Worm (Caenorhabditis elegans): Measurements from ENCODE around the gene F45F2.11.

Gene F45F2.11

DNA sequence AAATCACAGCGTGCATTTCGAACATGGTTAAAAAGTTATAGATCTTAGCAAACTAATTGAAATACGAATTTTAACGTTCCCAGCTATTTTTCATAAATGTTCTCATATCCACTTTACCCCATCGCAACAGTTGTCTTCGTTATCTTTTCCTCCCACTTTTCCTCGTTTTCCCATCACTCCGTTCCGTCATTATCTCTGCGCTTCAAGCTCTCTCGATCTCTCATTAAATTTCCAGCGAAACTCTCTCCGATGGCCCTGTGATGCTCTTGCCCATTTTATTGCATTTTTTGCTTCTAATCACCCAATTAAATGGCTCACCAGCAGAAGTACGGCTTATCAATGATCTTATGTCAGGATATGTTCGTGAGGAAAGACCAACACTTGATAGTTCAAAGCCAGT lies 31.8 kb upstream of the F45F2.11 start, which contains the start of gene acr-15:
Gene acr-15 (plus strand): TSS at position 236 of the 400 bp plus-strand sequence.
- peak; percentile 46 for TF ChIP-seq rnt-1 (tag; optimal IDR thresholded peaks at IDR 0.05)
- peak; percentile 1 for TF ChIP-seq lin-14 (GFP tag; optimal IDR thresholded peaks at IDR 0.05)
- TF ChIP-seq mdl-1 (tag; optimal IDR thresholded peaks at IDR 0.05) = no peak
- TF ChIP-seq ceh-90 (tag; optimal IDR thresholded peaks at IDR 0.05) = no peak
- no peak for TF ChIP-seq efl-1 (optimal IDR thresholded peaks at IDR 0.05)
- peak in 1 of 2 experiments; percentile 78 for TF ChIP-seq efl-1 (GFP tag; optimal IDR thresholded peaks at IDR 0.05 in 1 of 2)

DNA sequence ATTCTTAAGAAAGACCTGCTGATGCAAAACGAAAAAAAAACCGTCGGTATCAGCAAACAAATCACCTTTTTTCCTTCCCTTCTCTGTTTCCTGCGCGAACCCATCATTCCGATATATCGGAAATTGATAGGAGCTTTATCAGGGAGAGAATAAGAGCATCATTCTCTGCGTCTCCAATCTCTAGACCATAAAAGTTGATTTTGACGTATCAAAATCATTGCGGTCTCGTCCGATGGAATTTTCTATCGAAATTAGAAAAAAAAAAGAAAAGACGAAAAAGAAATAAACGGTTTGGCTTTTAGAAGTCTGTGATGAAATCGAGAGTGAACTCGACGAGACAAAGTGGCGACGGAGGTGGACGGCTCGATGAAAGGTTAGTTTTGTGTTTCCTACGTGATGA lies 28.3 kb upstream of the F45F2.11 start, which contains the start of gene stdh-4:
Gene stdh-4 (plus strand): TSS at position 301 of the 400 bp plus-strand sequence.
- TF ChIP-seq hlh-4 (tag; optimal IDR thresholded peaks at IDR 0.05) (no peak), nhr-77 (tag; optimal IDR thresholded peaks at IDR 0.05) (peak; percentile 11), tbx-2 (tag; optimal IDR thresholded peaks at IDR 0.05) (peak; percentile 0)

DNA sequence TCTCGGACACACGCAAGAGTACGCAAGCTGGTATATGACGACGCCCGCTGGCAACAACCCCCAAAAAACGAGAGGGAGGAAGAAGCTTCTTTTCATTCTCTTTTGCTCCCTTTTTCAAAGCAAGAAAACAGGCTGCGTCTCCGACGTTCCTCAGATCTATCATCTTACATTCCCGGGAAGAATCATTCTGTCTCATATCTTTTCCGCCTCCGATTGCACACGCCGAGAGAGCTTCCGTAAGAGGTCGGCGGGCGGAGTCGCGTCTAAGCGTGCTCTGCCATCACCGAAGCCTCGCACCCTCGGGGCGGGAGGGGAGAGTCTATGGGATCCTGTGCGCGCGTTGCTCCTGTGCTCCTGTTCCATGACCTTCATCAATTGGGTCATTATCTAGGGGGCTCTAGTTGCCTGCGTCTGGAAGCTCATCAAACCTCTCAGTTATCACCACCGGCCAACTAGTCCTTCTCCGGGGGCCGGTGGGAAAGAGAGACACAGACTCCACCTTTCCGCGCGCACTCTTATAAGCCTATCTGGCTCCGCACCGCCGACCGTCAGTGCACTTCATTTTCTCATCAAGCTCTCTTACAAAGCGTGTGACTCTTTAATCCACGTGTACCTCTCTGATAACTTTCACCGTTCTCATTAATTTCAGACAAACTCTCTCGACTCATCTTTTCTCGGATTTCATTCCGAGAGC lies 25.0 kb upstream of the F45F2.11 start, which contains the start of the genes slc-17.8 and asns-1:
Gene slc-17.8 (minus strand): TSS at position 51 of the 694 bp plus-strand sequence.
Gene asns-1 (plus strand): TSS at position 644 of the 694 bp plus-strand sequence.
- TF ChIP-seq fkh-8 (tag; optimal IDR thresholded peaks at IDR 0.05) = no peak
- TF ChIP-seq isw-1 (GFP tag; IDR thresholded peaks at IDR 0.05) = no peak
- TF ChIP-seq rnt-1 (tag; optimal IDR thresholded peaks at IDR 0.05) = no peak
- no peak for TF ChIP-seq sox-4 (tag; optimal IDR thresholded peaks at IDR 0.05)
- TF ChIP-seq snpc-4 (tag; optimal IDR thresholded peaks at IDR 0.05) = no peak
- TF ChIP-seq elt-3 (tag; optimal IDR thresholded peaks at IDR 0.05) = no peak
- no peak for TF ChIP-seq dpl-1 (GFP tag; optimal IDR thresholded peaks at IDR 0.05)
- no peak for TF ChIP-seq snu-23 (GFP tag; optimal IDR thresholded peaks at IDR 0.05)
- no peak for TF ChIP-seq irx-1 (tag; optimal IDR thresholded peaks at IDR 0.05)
- no peak for TF ChIP-seq efl-3 (GFP tag; optimal IDR thresholded peaks at IDR 0.05)
- no peak for TF ChIP-seq pqm-1 (tag; optimal IDR thresholded peaks at IDR 0.05)
- TF ChIP-seq nhr-19 (GFP tag; conservative IDR thresholded peaks at IDR 0.05) = no peak

DNA sequence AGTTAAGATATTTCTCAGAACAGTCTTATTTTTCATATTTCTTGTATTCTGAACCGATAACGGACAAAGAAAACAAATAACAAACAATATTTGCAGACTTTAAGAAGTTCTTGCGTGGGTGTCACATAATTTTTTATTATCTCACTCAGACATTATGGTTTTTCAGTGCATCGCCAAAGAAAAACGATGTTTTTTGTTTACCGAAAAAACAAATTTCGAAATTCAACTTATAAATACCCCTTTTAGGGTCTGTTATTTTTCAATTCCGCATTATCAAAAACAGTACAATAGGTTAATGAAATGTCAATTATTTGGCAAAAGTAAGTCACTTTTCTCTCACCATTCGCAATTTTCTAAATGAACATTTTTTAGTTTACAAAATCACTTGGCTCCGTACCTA lies 16.3 kb upstream of the F45F2.11 start, which contains the start of gene otpl-4:
Gene otpl-4 (plus strand): TSS at position 301 of the 400 bp plus-strand sequence.
- no peak for TF ChIP-seq C04F5.9 (tag; optimal IDR thresholded peaks at IDR 0.05)
- TF ChIP-seq pqm-1 (tag; optimal IDR thresholded peaks at IDR 0.05) = no peak
- TF ChIP-seq sox-4 (tag; optimal IDR thresholded peaks at IDR 0.05) = no peak
- no peak for TF ChIP-seq nhr-71 (tag; optimal IDR thresholded peaks at IDR 0.05)
- no peak for TF ChIP-seq ceh-90 (tag; optimal IDR thresholded peaks at IDR 0.05)

DNA sequence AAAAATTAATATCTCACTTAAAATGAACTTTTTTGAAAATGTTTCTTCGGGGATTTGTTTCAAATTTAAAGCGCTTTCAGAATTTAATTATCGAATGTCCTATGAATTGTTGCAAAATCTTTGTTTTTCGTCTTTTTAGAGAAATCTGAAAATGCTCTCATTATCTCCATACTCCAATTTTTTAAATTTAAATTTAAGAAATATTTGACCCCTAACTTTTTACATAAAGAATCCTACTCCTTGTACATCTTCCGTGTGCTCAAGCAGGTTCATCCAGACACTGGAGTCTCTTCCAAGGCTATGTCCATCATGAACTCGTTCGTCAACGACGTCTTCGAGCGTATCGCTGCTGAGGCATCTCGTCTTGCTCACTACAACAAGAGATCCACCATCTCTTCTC lies 15.5 kb upstream of the F45F2.11 start, which contains the start of gene his-39:
Gene his-39 (plus strand): TSS at position 301 of the 400 bp plus-strand sequence.
- TF ChIP-seq lsy-2 (tag; optimal IDR thresholded peaks at IDR 0.05) (no peak), aha-1 (tag; optimal IDR thresholded peaks at IDR 0.05) (no peak), lin-15B (tag; optimal IDR thresholded peaks at IDR 0.05) (no peak), zag-1 (tag; optimal IDR thresholded peaks at IDR 0.05) (no peak), dsc-1 (tag; optimal IDR thresholded peaks at IDR 0.05) (no peak), nhr-90 (tag; optimal IDR thresholded peaks at IDR 0.05; ENCODE audit: poor library complexity) (no peak), elt-3 (tag; optimal IDR thresholded peaks at IDR 0.05) (no peak), unc-98 (GFP tag; IDR thresholded peaks at IDR 0.05) (no peak), C16A3.4 (tag; optimal IDR thresholded peaks at IDR 0.05) (no peak), hpl-2 (GFP tag; optimal IDR thresholded peaks at IDR 0.05) (no peak), mab-9 (GFP tag; IDR thresholded peaks at IDR 0.05) (no peak)

All from whole organism, L1 larva.